Worm (Caenorhabditis elegans) whole organism, young adult: ENCODE measurements around the gene elks-1.
A peak's percentile ranks its signal among the peaks of the same experiment; 100 is the strongest.

Experiments used
- D2030.7 ChIP-seq: fragments of 200-800 bp; sonication (Bioruptor generic); IDR thresholded peaks from 2 replicates; pipeline ENCODE4 v1.3.6; 2022; ENCODE audit warnings: missing genetic modification reagents, missing genetic modification characterization, missing compliant biosample characterization
- F33H1.4 ChIP-seq: fragments of 200-800 bp; sonication (Bioruptor generic); IDR thresholded peaks from 2 replicates; pipeline ENCODE4 v1.3.6; 2022; ENCODE audit warnings: missing genetic modification reagents, missing genetic modification characterization, missing compliant biosample characterization
- F39B2.1 ChIP-seq: fragments of 200-800 bp; sonication (Bioruptor generic); IDR thresholded peaks from 2 replicates; pipeline ENCODE4 v1.3.6; 2022; ENCODE audit warnings: missing genetic modification reagents, missing genetic modification characterization, missing compliant biosample characterization
- F52B5.7 ChIP-seq: sonication (generic microtip); optimal IDR thresholded peaks from 2 replicates; lab custom pipeline; 2016; ENCODE audit warnings: mild to moderate bottlenecking, missing genetic modification characterization, missing compliant biosample characterization
- F55B11.4 ChIP-seq: sonication (generic microtip); optimal IDR thresholded peaks from 2 replicates; lab custom pipeline; 2016; ENCODE audit warnings: missing compliant biosample characterization, missing genetic modification characterization, borderline replicate concordance; ENCODE audit not compliant: insufficient read depth
- F57C9.4 ChIP-seq: sonication (generic microtip); optimal IDR thresholded peaks from 2 replicates; lab custom pipeline; 2017; ENCODE audit warnings: mild to moderate bottlenecking, missing genetic modification characterization, missing compliant biosample characterization
- Y67H2A.10 ChIP-seq: fragments of 200-800 bp; sonication (Bioruptor generic); conservative IDR thresholded peaks from 2 replicates; pipeline ENCODE4 v1.3.6; 2022; ENCODE audit warnings: missing genetic modification reagents, missing genetic modification characterization, missing compliant biosample characterization
- Y79H2A.3 ChIP-seq: fragments of 200-800 bp; sonication (Bioruptor generic); conservative IDR thresholded peaks from 2 replicates; pipeline ENCODE4 v1.3.6; 2022; ENCODE audit warnings: missing genetic modification reagents, missing genetic modification characterization, missing compliant biosample characterization
- attf-3 ChIP-seq: fragments of 200-800 bp; sonication (Bioruptor generic); conservative IDR thresholded peaks from 2 replicates; pipeline ENCODE4 v1.3.6; 2022; ENCODE audit warnings: missing genetic modification reagents, missing genetic modification characterization, missing compliant biosample characterization
- attf-6 ChIP-seq: fragments of 200-800 bp; sonication (Bioruptor generic); IDR thresholded peaks from 2 replicates; pipeline ENCODE4 v1.3.6; 2022; ENCODE audit warnings: missing genetic modification reagents, missing genetic modification characterization, missing compliant biosample characterization
- cebp-1 ChIP-seq, 2 experiments: fragments of 200-800 bp in 1 of 2; sonication (Bioruptor generic) in 1 of 2; sonication (generic microtip) in 1 of 2; IDR thresholded peaks in 1 of 2; optimal IDR thresholded peaks in 1 of 2; 2 replicates each; pipeline versions ENCODE4 v1.3.6 to Lab custom; 2017 to 2022; ENCODE audit warnings: missing compliant biosample characterization in 2 of 2, missing genetic modification characterization in 2 of 2, mild to moderate bottlenecking in 1 of 2, missing genetic modification reagents in 1 of 2, moderate library complexity in 1 of 2
- cebp-2 ChIP-seq: fragments of 200-800 bp; sonication (Bioruptor generic); IDR thresholded peaks from 2 replicates; pipeline ENCODE4 v1.3.6; 2022; ENCODE audit warnings: missing genetic modification characterization, missing compliant biosample characterization
- ceh-100 ChIP-seq: fragments of 200-800 bp; sonication (Bioruptor generic); IDR thresholded peaks from 2 replicates; pipeline ENCODE4 v1.3.6; 2022; ENCODE audit warnings: missing genetic modification reagents, missing genetic modification characterization, missing compliant biosample characterization
- ceh-27 ChIP-seq: fragments of 200-800 bp; sonication (Bioruptor generic); optimal IDR thresholded peaks from 2 replicates; lab custom pipeline; 2018; ENCODE audit warnings: mild to moderate bottlenecking, missing genetic modification characterization, moderate library complexity, missing compliant biosample characterization
- dpl-1 ChIP-seq: fragments of 150-350 bp; optimal IDR thresholded peaks from 2 replicates; lab custom pipeline; 2014; ENCODE audit warnings: missing biosample characterization, missing genetic modification reagents, missing genetic modification characterization
- ekl-4 ChIP-seq: fragments of 200-800 bp; sonication (Bioruptor generic); IDR thresholded peaks from 2 replicates; pipeline ENCODE4 v1.3.6; 2022; ENCODE audit warnings: missing genetic modification reagents, missing genetic modification characterization, missing compliant biosample characterization
- hmg-1.2 ChIP-seq: fragments of 200-800 bp; sonication (Bioruptor generic); IDR thresholded peaks from 2 replicates; pipeline ENCODE4 v1.3.6; 2022; ENCODE audit warnings: missing genetic modification reagents, missing genetic modification characterization, missing compliant biosample characterization
- hsf-1 ChIP-seq: fragments of 200-800 bp; sonication (Bioruptor generic); IDR thresholded peaks from 2 replicates; pipeline ENCODE4 v1.3.6; 2022; ENCODE audit warnings: missing genetic modification reagents, missing genetic modification characterization, missing compliant biosample characterization
- lag-1 ChIP-seq: fragments of 200-800 bp; sonication (Bioruptor generic); IDR thresholded peaks from 2 replicates; pipeline ENCODE4 v1.3.6; 2022; ENCODE audit warnings: missing genetic modification reagents, missing genetic modification characterization, missing compliant biosample characterization
- lin-26 ChIP-seq: fragments of 200-800 bp; sonication (Bioruptor generic); IDR thresholded peaks from 2 replicates; pipeline ENCODE4 v1.3.6; 2022; ENCODE audit warnings: missing genetic modification reagents, missing genetic modification characterization, missing compliant biosample characterization
- lin-35 ChIP-seq, 3 experiments: fragments of 150-350 bp in 2 of 3; sonication (generic microtip) in 1 of 3; optimal IDR thresholded peaks; 2 replicates each; lab custom pipeline; 2014 to 2018; ENCODE audit warnings: missing biosample characterization in 3 of 3, missing genetic modification characterization in 3 of 3, missing genetic modification reagents in 3 of 3
- lin-40 ChIP-seq: sonication (generic microtip); optimal IDR thresholded peaks from 2 replicates; lab custom pipeline; 2016; ENCODE audit warnings: missing genetic modification characterization, mild to moderate bottlenecking, missing compliant biosample characterization, missing genotype, missing genetic modification reagents
- lin-54 ChIP-seq: fragments of 200-800 bp; sonication (Bioruptor generic); optimal IDR thresholded peaks from 2 replicates; lab custom pipeline; 2018; ENCODE audit warnings: mild to moderate bottlenecking, missing genetic modification characterization, missing compliant biosample characterization
- nfyb-1 ChIP-seq: fragments of 200-800 bp; sonication (Bioruptor generic); IDR thresholded peaks from 2 replicates; pipeline ENCODE4 v1.3.6; 2022; ENCODE audit warnings: missing genetic modification reagents, missing genetic modification characterization, missing compliant biosample characterization
- nhr-80 ChIP-seq: sonication (generic microtip); optimal IDR thresholded peaks from 2 replicates; lab custom pipeline; 2016; ENCODE audit warnings: missing genetic modification characterization, missing compliant biosample characterization
- nhr-90 ChIP-seq: sonication (generic microtip); optimal IDR thresholded peaks from 2 replicates; lab custom pipeline; 2016; ENCODE audit warnings: missing genotype, mild to moderate bottlenecking, missing genetic modification characterization, missing compliant biosample characterization
- pbrm-1 ChIP-seq: fragments of 200-800 bp; sonication (Bioruptor generic); IDR thresholded peaks from 2 replicates; pipeline ENCODE4 v1.3.6; 2022; ENCODE audit warnings: missing genetic modification reagents, missing genetic modification characterization, missing compliant biosample characterization
- pha-4 ChIP-seq: fragments of 150-350 bp; sonication (generic microtip); optimal IDR thresholded peaks from 2 replicates; lab custom pipeline; 2014; ENCODE audit warnings: missing biosample characterization, missing genetic modification reagents, missing genetic modification characterization
- sdz-38 ChIP-seq: sonication (generic microtip); optimal IDR thresholded peaks from 2 replicates; lab custom pipeline; 2016; ENCODE audit warnings: missing genotype, missing genetic modification characterization, missing compliant biosample characterization
- sea-2 ChIP-seq: fragments of 200-800 bp; sonication (Bioruptor generic); IDR thresholded peaks from 2 replicates; pipeline ENCODE4 v1.3.6; 2022; ENCODE audit warnings: missing genetic modification characterization, missing compliant biosample characterization
- snpc-1.3 ChIP-seq: sonication (generic microtip); optimal IDR thresholded peaks from 2 replicates; lab custom pipeline; 2017; ENCODE audit warnings: missing genetic modification characterization, mild to moderate bottlenecking, missing compliant biosample characterization, antibody characterized with exemption, moderate library complexity, missing genotype, missing genetic modification reagents; ENCODE audit not compliant: insufficient read depth
- snpc-4 ChIP-seq, 5 experiments: fragments of 150-350 bp in 1 of 5; sonication (generic microtip) in 4 of 5; optimal IDR thresholded peaks; 2 replicates each; lab custom pipeline; 2014 to 2018; ENCODE audit warnings: missing genetic modification characterization in 5 of 5, missing biosample characterization in 3 of 5, antibody characterized with exemption in 2 of 5, mild to moderate bottlenecking in 2 of 5, missing compliant biosample characterization in 2 of 5, missing genotype in 2 of 5, moderate library complexity in 2 of 5, missing genetic modification reagents in 1 of 5
- sptf-2 ChIP-seq: fragments of 200-800 bp; sonication (Bioruptor generic); optimal IDR thresholded peaks from 2 replicates; lab custom pipeline; 2018; ENCODE audit warnings: mild to moderate bottlenecking, missing genetic modification characterization, missing compliant biosample characterization
- tbx-9 ChIP-seq: sonication (generic microtip); optimal IDR thresholded peaks from 2 replicates; lab custom pipeline; 2016; ENCODE audit warnings: borderline replicate concordance, missing genetic modification characterization, inconsistent platforms, missing compliant biosample characterization
- tlf-1 ChIP-seq: fragments of 200-800 bp; sonication (Bioruptor generic); optimal IDR thresholded peaks from 2 replicates; lab custom pipeline; 2018; ENCODE audit warnings: mild to moderate bottlenecking, missing genetic modification characterization, missing compliant biosample characterization
- unc-62 ChIP-seq: fragments of 150-350 bp; optimal IDR thresholded peaks from 2 replicates; lab custom pipeline; 2014; ENCODE audit warnings: missing biosample characterization, missing genetic modification reagents, missing genetic modification characterization
- zim-3 ChIP-seq: sonication (generic microtip); optimal IDR thresholded peaks from 2 replicates; lab custom pipeline; 2017; ENCODE audit warnings: mild to moderate bottlenecking, missing genetic modification characterization, moderate library complexity, missing compliant biosample characterization
- ztf-18 ChIP-seq: sonication (generic microtip); optimal IDR thresholded peaks from 2 replicates; lab custom pipeline; 2016; ENCODE audit warnings: missing genotype, mild to moderate bottlenecking, missing genetic modification characterization, missing compliant biosample characterization
- ztf-25 ChIP-seq: fragments of 200-800 bp; sonication (Bioruptor generic); IDR thresholded peaks from 2 replicates; pipeline ENCODE4 v1.3.6; 2022; ENCODE audit warnings: missing genetic modification reagents, missing genetic modification characterization, missing compliant biosample characterization
- ztf-28 ChIP-seq: fragments of 200-800 bp; sonication (Bioruptor generic); IDR thresholded peaks from 2 replicates; pipeline ENCODE4 v1.3.6; 2022; ENCODE audit warnings: missing genetic modification reagents, missing genetic modification characterization, missing compliant biosample characterization
- ztf-6 ChIP-seq: fragments of 200-800 bp; sonication (Bioruptor generic); IDR thresholded peaks from 2 replicates; pipeline ENCODE4 v1.3.6; 2022; ENCODE audit warnings: missing genetic modification reagents, missing genetic modification characterization, missing compliant biosample characterization

Gene elks-1

ce11 chrIV:3384593-3384992, 34.8 kb upstream of the elks-1 start (continued):
- TF ChIP-seq nfyb-1 (peak; percentile 82), sptf-2 (GFP tag; lab: Kevin White, UChicago) (no peak), ceh-27 (peak; percentile 83), ceh-100 (GFP tag; lab: Robert Waterston, UW) (peak; percentile 31; the same call in 1 of the 2 replicates), Y79H2A.3 (GFP tag; lab: Robert Waterston, UW) (no peak), tbx-9 (tag; lab: Kevin White, UChicago) (no peak), ztf-25 (no peak), tlf-1 (GFP tag; lab: Kevin White, UChicago) (peak; percentile 67), nhr-80 (tag; lab: Kevin White, UChicago) (peak; percentile 72), Y67H2A.10 (GFP tag; lab: Robert Waterston, UW) (peak; percentile 59), hsf-1 (GFP tag; lab: Robert Waterston, UW) (0 out of 2 replicates have a peak, but pooled peaks have one; percentile 29), F33H1.4 (GFP tag; lab: Robert Waterston, UW) (0 out of 2 replicates have a peak, but pooled peaks have one; percentile 40), lin-26 (peak; percentile 63; the same call in 1 of the 2 replicates)

ce11 chrIV:3384047-3384446, 34.2 kb upstream of the elks-1 start, which contains the start of gene B0546.4:
B0546.4 (minus strand) TSS chrIV:3384147.
- TF ChIP-seq F57C9.4 (tag; lab: Kevin White, UChicago) (no peak), snpc-1.3 (tag; lab: Kevin White, UChicago) (no peak), F52B5.7 (tag; lab: Kevin White, UChicago) (no peak), ekl-4 (GFP tag; lab: Robert Waterston, UW) (no peak), hmg-1.2 (GFP tag; lab: Robert Waterston, UW) (no peak), dpl-1 (no peak), hsf-1 (GFP tag; lab: Robert Waterston, UW) (no peak), sea-2 (GFP tag; lab: Robert Waterston, UW) (no peak), cebp-2 (no peak), lag-1 (GFP tag; lab: Robert Waterston, UW) (no peak), cebp-1 (GFP tag; IDR thresholded peaks at IDR 0.05; lab: Robert Waterston, UW) (no peak), cebp-1 (tag; optimal IDR thresholded peaks at IDR 0.05; lab: Kevin White, UChicago) (no peak)

ce11 chrIV:3383203-3383602, 33.4 kb upstream of the elks-1 start:
- TF ChIP-seq pha-4 (tag; lab: Kevin White, UChicago) (no peak), ztf-18 (tag; lab: Kevin White, UChicago) (no peak), attf-3 (GFP tag; lab: Robert Waterston, UW) (peak; percentile 65; the same call in 1 of the 2 replicates), F39B2.1 (GFP tag; lab: Robert Waterston, UW) (no peak), sptf-2 (GFP tag; lab: Kevin White, UChicago) (no peak), zim-3 (tag; lab: Kevin White, UChicago) (no peak), hmg-1.2 (GFP tag; lab: Robert Waterston, UW) (no peak), pbrm-1 (no peak)

- TF ChIP-seq F57C9.4 (tag; lab: Kevin White, UChicago) (peak; percentile 59), attf-3 (GFP tag; lab: Robert Waterston, UW) (peak; percentile 30; the same call in 1 of the 2 replicates), lin-40 (tag; lab: Kevin White, UChicago) (no peak), sdz-38 (tag; lab: Kevin White, UChicago) (no peak), ztf-6 (no peak), F52B5.7 (tag; lab: Kevin White, UChicago) (no peak), unc-62 (GFP tag; lab: Kevin White, UChicago) (no peak), ztf-28 (GFP tag; lab: Robert Waterston, UW) (no peak), nfyb-1 (0 out of 2 replicates have a peak, but pooled peaks have one; percentile 57), nhr-90 (tag; lab: Kevin White, UChicago) (no peak), lin-35 (GFP tag; optimal IDR thresholded peaks at IDR 0.05; lab: Kevin White, UChicago) (no peak), D2030.7 (GFP tag; lab: Robert Waterston, UW) (no peak), Y79H2A.3 (GFP tag; lab: Robert Waterston, UW) (no peak), snpc-4 (GFP tag; optimal IDR thresholded peaks at IDR 0.05; lab: Kevin White, UChicago) (no peak), snpc-4 (tag; optimal IDR thresholded peaks at IDR 0.05; lab: Kevin White, UChicago) (peak in 1 of 4 experiments; percentile 11), lin-54 (no peak), F55B11.4 (tag; lab: Kevin White, UChicago) (no peak), attf-6 (GFP tag; lab: Robert Waterston, UW) (no peak), ztf-18 (tag; lab: Kevin White, UChicago) (no peak)
Observed at ce11 chrIV:3382338-3382907, 32.6 kb upstream of the elks-1 start, which contains the start of gene B0546.3. B0546.3 (minus strand) TSS chrIV:3382841.
